Worm (Caenorhabditis elegans) whole organism, mixed stage, embryonic: ENCODE results near the gene srh-45.

Experiments used
- M03D4.4 ChIP-seq: sonication (generic microtip); optimal IDR thresholded peaks from 2 replicates; lab custom pipeline; 2017; ENCODE audit warnings: mild to moderate bottlenecking, missing genetic modification characterization, missing compliant biosample characterization
- bed-3 ChIP-seq: fragments of 200-800 bp; sonication (Bioruptor generic); optimal IDR thresholded peaks from 3 replicates; lab custom pipeline; 2018; ENCODE audit warnings: mild to moderate bottlenecking, missing genetic modification characterization, moderate library complexity, missing compliant biosample characterization
- blmp-1 ChIP-seq: fragments of 150-350 bp; optimal IDR thresholded peaks from 2 replicates; lab custom pipeline; 2014; ENCODE audit warnings: missing biosample characterization, missing genetic modification characterization
- ceh-39 ChIP-seq: fragments of 150-350 bp; optimal IDR thresholded peaks from 2 replicates; lab custom pipeline; 2014; ENCODE audit warnings: missing biosample characterization, missing genetic modification characterization
- ceh-43 ChIP-seq: fragments of 200-800 bp; sonication (Bioruptor generic); optimal IDR thresholded peaks from 2 replicates; lab custom pipeline; 2018; ENCODE audit warnings: mild to moderate bottlenecking, missing genetic modification characterization, moderate library complexity, missing compliant biosample characterization
- ceh-83 ChIP-seq: fragments of 200-800 bp; sonication (Bioruptor generic); optimal IDR thresholded peaks from 2 replicates; lab custom pipeline; 2018; ENCODE audit warnings: mild to moderate bottlenecking, missing genetic modification characterization, missing compliant biosample characterization
- ces-1 ChIP-seq: fragments of 150-350 bp; optimal IDR thresholded peaks from 2 replicates; lab custom pipeline; 2014; ENCODE audit warnings: missing biosample characterization, missing genetic modification reagents, missing genetic modification characterization
- cnd-1 ChIP-seq: fragments of 200-800 bp; sonication (Bioruptor generic); optimal IDR thresholded peaks from 2 replicates; lab custom pipeline; 2018; ENCODE audit warnings: mild to moderate bottlenecking, missing genetic modification characterization, missing compliant biosample characterization
- drap-1 ChIP-seq: fragments of 200-800 bp; sonication (Bioruptor generic); optimal IDR thresholded peaks from 3 replicates; lab custom pipeline; 2018; ENCODE audit warnings: mild to moderate bottlenecking, missing genetic modification characterization, missing compliant biosample characterization
- elt-1 ChIP-seq: sonication (generic microtip); optimal IDR thresholded peaks from 2 replicates; lab custom pipeline; 2017; ENCODE audit warnings: missing genetic modification characterization, mild to moderate bottlenecking, missing compliant biosample characterization, antibody characterized with exemption, moderate library complexity, borderline replicate concordance; ENCODE audit not compliant: insufficient read depth
- elt-3 ChIP-seq: fragments of 150-350 bp; optimal IDR thresholded peaks from 2 replicates; lab custom pipeline; 2014; ENCODE audit warnings: missing biosample characterization, missing genetic modification characterization
- flh-1 ChIP-seq: fragments of 200-800 bp; sonication (Bioruptor generic); optimal IDR thresholded peaks from 2 replicates; lab custom pipeline; 2018; ENCODE audit warnings: mild to moderate bottlenecking, missing genetic modification characterization, moderate library complexity, missing compliant biosample characterization
- hlh-1 ChIP-seq: fragments of 150-350 bp; optimal IDR thresholded peaks from 2 replicates; lab custom pipeline; 2014; ENCODE audit warnings: missing biosample characterization, missing genetic modification reagents, missing genetic modification characterization
- lin-13 ChIP-seq: fragments of 150-350 bp; optimal IDR thresholded peaks from 2 replicates; lab custom pipeline; 2014; ENCODE audit warnings: missing biosample characterization, missing genetic modification characterization
- lin-32 ChIP-seq: fragments of 200-800 bp; sonication (Bioruptor generic); optimal IDR thresholded peaks from 2 replicates; lab custom pipeline; 2018; ENCODE audit warnings: mild to moderate bottlenecking, missing genetic modification characterization, missing compliant biosample characterization
- mab-5 ChIP-seq: fragments of 150-350 bp; optimal IDR thresholded peaks from 2 replicates; lab custom pipeline; 2014; ENCODE audit warnings: missing biosample characterization, missing genetic modification characterization
- mep-1 ChIP-seq: fragments of 150-350 bp; optimal IDR thresholded peaks from 2 replicates; lab custom pipeline; 2017; ENCODE audit warnings: missing biosample characterization, missing genetic modification reagents, missing genetic modification characterization, inconsistent platforms
- mls-2 ChIP-seq: sonication (generic microtip); optimal IDR thresholded peaks from 2 replicates; lab custom pipeline; 2016; ENCODE audit warnings: mild to moderate bottlenecking, missing genetic modification characterization, moderate library complexity, missing compliant biosample characterization
- nhr-2 ChIP-seq: fragments of 150-350 bp; optimal IDR thresholded peaks from 2 replicates; lab custom pipeline; 2014; ENCODE audit warnings: missing biosample characterization, missing genetic modification characterization
- nhr-237 ChIP-seq: fragments of 150-350 bp; optimal IDR thresholded peaks from 2 replicates; lab custom pipeline; 2014; ENCODE audit warnings: missing biosample characterization, missing genetic modification characterization
- nhr-76 ChIP-seq: sonication (generic microtip); optimal IDR thresholded peaks from 2 replicates; lab custom pipeline; 2017; ENCODE audit warnings: missing biosample characterization, missing genetic modification characterization
- pha-4 ChIP-seq: fragments of 150-350 bp; optimal IDR thresholded peaks from 2 replicates; lab custom pipeline; 2018; ENCODE audit warnings: missing biosample characterization, missing genetic modification reagents, missing genetic modification characterization
- sem-2 ChIP-seq: fragments of 200-800 bp; sonication (Bioruptor generic); optimal IDR thresholded peaks from 2 replicates; lab custom pipeline; 2018; ENCODE audit warnings: mild to moderate bottlenecking, missing genetic modification characterization, missing compliant biosample characterization
- sptf-1 ChIP-seq: sonication (generic microtip); optimal IDR thresholded peaks from 2 replicates; lab custom pipeline; 2017; ENCODE audit warnings: mild to moderate bottlenecking, missing genetic modification characterization, moderate library complexity, missing compliant biosample characterization
- unc-120 ChIP-seq: sonication (generic microtip); optimal IDR thresholded peaks from 2 replicates; lab custom pipeline; 2017; ENCODE audit warnings: missing genetic modification characterization, missing compliant biosample characterization; ENCODE audit not compliant: poor library complexity, severe bottlenecking
- unc-39 ChIP-seq: fragments of 150-350 bp; optimal IDR thresholded peaks from 2 replicates; lab custom pipeline; 2014; ENCODE audit warnings: missing biosample characterization, missing genetic modification characterization
- unc-62 ChIP-seq: fragments of 150-350 bp; optimal IDR thresholded peaks from 2 replicates; lab custom pipeline; 2014; ENCODE audit warnings: missing biosample characterization, missing genetic modification reagents, missing genetic modification characterization
- zip-8 ChIP-seq: fragments of 150-350 bp; optimal IDR thresholded peaks from 2 replicates; lab custom pipeline; 2014; ENCODE audit warnings: missing biosample characterization, missing genetic modification characterization

Gene srh-45

ce11 chrV:11304879-11305278, at the start of gene srh-45:
TSS of gene srh-45 (minus strand) at chrV:11304979.
- TF ChIP-seq lin-13 (tag; lab: Kevin White, UChicago) (no peak), nhr-76 (tag; lab: Kevin White, UChicago) (no peak), nhr-2 (tag; lab: Kevin White, UChicago) (no peak), nhr-237 (tag; lab: Kevin White, UChicago) (no peak), lin-32 (no peak), unc-120 (no peak), drap-1 (GFP tag; lab: Kevin White, UChicago) (no peak), ceh-43 (GFP tag; lab: Kevin White, UChicago) (no peak)

ce11 chrV:11354264-11354663, 49.5 kb upstream of the srh-45 start:
- TF ChIP-seq ces-1 (GFP tag; lab: Kevin White, UChicago) (peak; percentile 52), mls-2 (tag; lab: Kevin White, UChicago) (no peak)

ce11 chrV:11352893-11353292, 48.1 kb upstream of the srh-45 start, which contains the start of gene npr-25:
TSS of gene npr-25 (minus strand) at chrV:11352993.
- no peak for TF ChIP-seq unc-39 (tag; lab: Kevin White, UChicago)
- no peak for TF ChIP-seq flh-1 (GFP tag; lab: Kevin White, UChicago)
- no peak for TF ChIP-seq ceh-39 (tag; lab: Kevin White, UChicago)

ce11 chrV:11351263-11351662, 46.5 kb upstream of the srh-45 start:
- TF ChIP-seq ces-1 (GFP tag; lab: Kevin White, UChicago) = peak; percentile 19
- TF ChIP-seq lin-13 (tag; lab: Kevin White, UChicago) = no peak
- TF ChIP-seq, all 35 proteins: peak for 1

ce11 chrV:11346912-11347311, 42.1 kb upstream of the srh-45 start, which contains the start of gene grl-7:
TSS of gene grl-7 (minus strand) at chrV:11347012.
- TF ChIP-seq elt-3 (tag; lab: Kevin White, UChicago) (no peak), ceh-83 (GFP tag; lab: Kevin White, UChicago) (no peak), M03D4.4 (tag; lab: Kevin White, UChicago) (no peak), unc-62 (GFP tag; lab: Kevin White, UChicago) (no peak), zip-8 (tag; lab: Kevin White, UChicago) (no peak), unc-120 (no peak), elt-1 (tag; lab: Kevin White, UChicago) (no peak), bed-3 (no peak), hlh-1 (tag; lab: Kevin White, UChicago) (no peak), lin-32 (no peak), drap-1 (GFP tag; lab: Kevin White, UChicago) (no peak)
- TF ChIP-seq, all 35 proteins: peak for 0

ce11 chrV:11344816-11345336, 40.1 kb upstream of the srh-45 start:
- TF ChIP-seq lin-32 (no peak), sptf-1 (peak; percentile 13), elt-1 (tag; lab: Kevin White, UChicago) (no peak), mep-1 (tag; lab: Kevin White, UChicago) (no peak), pha-4 (tag; lab: Kevin White, UChicago) (no peak), ces-1 (GFP tag; lab: Kevin White, UChicago) (peak; percentile 22), sem-2 (no peak), cnd-1 (tag; lab: Kevin White, UChicago) (peak; percentile 3), blmp-1 (tag; lab: Kevin White, UChicago) (no peak), unc-39 (tag; lab: Kevin White, UChicago) (no peak), mab-5 (tag; lab: Kevin White, UChicago) (no peak), nhr-2 (tag; lab: Kevin White, UChicago) (peak; percentile 10)

ce11 chrV:11344112-11344511, 39.3 kb upstream of the srh-45 start:
- peak; percentile 76 for TF ChIP-seq elt-1 (tag; lab: Kevin White, UChicago)
- no peak for TF ChIP-seq hlh-1 (tag; lab: Kevin White, UChicago)
- TF ChIP-seq, all 35 proteins: peak for 1
